Fruit fly (Drosophila melanogaster): Measurements from ENCODE around the gene CG32669.

Gene CG32669

DNA sequence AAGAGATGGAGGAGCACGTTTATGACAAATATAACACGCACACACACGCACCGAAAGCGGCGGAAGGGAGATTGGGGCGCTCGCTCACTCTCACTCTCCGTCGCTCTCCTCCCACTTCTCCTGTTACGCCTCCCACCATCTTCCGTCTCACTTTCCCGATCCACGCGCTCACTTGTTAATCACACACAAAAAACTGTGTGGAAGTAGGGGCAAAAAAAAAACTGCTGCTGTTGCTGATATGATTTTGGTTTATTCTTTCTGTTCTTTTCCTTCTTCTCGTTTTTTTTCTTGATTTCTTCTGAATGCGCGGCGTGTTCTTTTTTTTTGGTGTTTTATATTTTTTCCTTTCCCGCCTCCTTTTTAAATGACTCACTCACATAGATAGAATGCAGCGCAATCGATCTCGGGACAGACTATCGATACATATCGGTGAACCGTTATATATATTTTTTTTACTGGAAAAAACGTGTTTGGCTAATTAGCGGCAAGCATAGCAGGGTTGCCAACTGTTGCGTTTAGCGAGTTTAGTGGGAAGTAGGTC, 39.2 kb downstream of the CG32669 start (continued):
- TF ChIP-seq CG10431 (GFP tag; optimal IDR thresholded peaks at IDR 0.05) (no peak), cato (GFP tag; optimal IDR thresholded peaks at IDR 0.05; ENCODE audit: borderline replicate concordance) (no peak), CG8944 (GFP tag; optimal IDR thresholded peaks at IDR 0.05) (no peak), rib (GFP tag; IDR thresholded peaks at IDR 0.05) (peak; percentile 54), chm (GFP tag; IDR thresholded peaks at IDR 0.05) (no peak; the same call in 1 of the 2 replicates), CG12769 (tag; optimal IDR thresholded peaks at IDR 0.05) (peak; percentile 77), knrl (GFP tag; IDR thresholded peaks at IDR 0.05; ENCODE audit: partially characterized antibody) (peak; percentile 41; the same call in 1 of the 3 replicates), ci (GFP tag; IDR thresholded peaks at IDR 0.05) (0 out of 3 replicates have a peak, but pooled peaks have one; percentile 11), CG13296 (GFP tag; optimal IDR thresholded peaks at IDR 0.05) (no peak), CG10209 (GFP tag; optimal IDR thresholded peaks at IDR 0.05) (no peak), Sry-δ (GFP tag; optimal IDR thresholded peaks at IDR 0.05) (peak; percentile 41), yki (optimal IDR thresholded peaks at IDR 0.05) (peak; percentile 13), Doc3 (GFP tag; IDR thresholded peaks at IDR 0.05; ENCODE audit: partially characterized antibody) (peak; percentile 42; the same call in 1 of the 3 replicates), Deaf1 (tag; optimal IDR thresholded peaks at IDR 0.05) (peak; percentile 29), Med (GFP tag) (peak; percentile 37), nom (GFP tag; optimal IDR thresholded peaks at IDR 0.05) (peak; percentile 97), CG1024 (GFP tag; IDR thresholded peaks at IDR 0.05) (no peak), CG7928 (GFP tag; optimal IDR thresholded peaks at IDR 0.05) (no peak), Hmr (GFP tag; optimal IDR thresholded peaks at IDR 0.05) (peak; percentile 14), so (GFP tag; IDR thresholded peaks at IDR 0.05) (no peak; the same call in 2 of the 3 replicates), CG13287 (GFP tag; IDR thresholded peaks at IDR 0.05; ENCODE audit: partially characterized antibody) (peak; percentile 59; the same call in 1 of the 2 replicates), Vsx1 (GFP tag; optimal IDR thresholded peaks at IDR 0.05) (peak; percentile 96), ftz-f1 (GFP tag; optimal IDR thresholded peaks at IDR 0.05) (peak; percentile 37), kay (GFP tag; optimal IDR thresholded peaks at IDR 0.05) (peak; percentile 45), psq (GFP tag; optimal IDR thresholded peaks at IDR 0.05) (peak; percentile 83), CG34422 (GFP tag; IDR thresholded peaks at IDR 0.05) (no peak), crol (GFP tag; IDR thresholded peaks at IDR 0.05) (peak; percentile 89), sr (GFP tag; IDR thresholded peaks at IDR 0.05) (peak; percentile 85), fd64A (GFP tag; optimal IDR thresholded peaks at IDR 0.05) (no peak), Nf-YC (tag; optimal IDR thresholded peaks at IDR 0.05) (no peak), slou (GFP tag; optimal IDR thresholded peaks at IDR 0.05) (no peak), HLH4C (GFP tag; IDR thresholded peaks at IDR 0.05; ENCODE audit: partially characterized antibody) (0 out of 3 replicates have a peak, but pooled peaks have one; percentile 33), Doc2 (GFP tag; IDR thresholded peaks at IDR 0.05) (no peak), abd-A (tag; optimal IDR thresholded peaks at IDR 0.05) (peak; percentile 4)

- TF ChIP-seq Med (GFP tag) (peak; percentile 74), CG9876 (GFP tag; optimal IDR thresholded peaks at IDR 0.05) (no peak), CG12236 (GFP tag; optimal IDR thresholded peaks at IDR 0.05) (no peak), CG11696 (GFP tag; IDR thresholded peaks at IDR 0.05) (0 out of 2 replicates have a peak, but pooled peaks have one; percentile 5), esg (GFP tag; conservative IDR thresholded peaks at IDR 0.05) (no peak), seq (GFP tag; IDR thresholded peaks at IDR 0.05) (0 out of 2 replicates have a peak, but pooled peaks have one; percentile 6), Drgx (GFP tag; IDR thresholded peaks at IDR 0.05) (peak; percentile 40), sens (GFP tag) (peak; percentile 62), YL-1 (GFP tag; optimal IDR thresholded peaks at IDR 0.05) (no peak), CG12659 (GFP tag; optimal IDR thresholded peaks at IDR 0.05) (no peak)
These were observed 40.8 kb downstream of the CG32669 start for dm6 chrX:10804042-10804441.

Data from whole organism, embryonic.